Worm (Caenorhabditis elegans) whole organism, mixed stage, embryonic: ENCODE measurements around the gene D1053.4.
A peak's percentile ranks its signal among the peaks of the same experiment; 100 is the strongest.

Source experiments
- blmp-1 ChIP-seq: fragments of 150-350 bp; optimal IDR thresholded peaks from 2 replicates; lab custom pipeline; 2014; ENCODE audit warnings: missing biosample characterization, missing genetic modification characterization
- ceh-39 ChIP-seq: fragments of 150-350 bp; optimal IDR thresholded peaks from 2 replicates; lab custom pipeline; 2014; ENCODE audit warnings: missing biosample characterization, missing genetic modification characterization
- ceh-43 ChIP-seq: fragments of 200-800 bp; sonication (Bioruptor generic); optimal IDR thresholded peaks from 2 replicates; lab custom pipeline; 2018; ENCODE audit warnings: mild to moderate bottlenecking, missing genetic modification characterization, moderate library complexity, missing compliant biosample characterization
- ceh-83 ChIP-seq: fragments of 200-800 bp; sonication (Bioruptor generic); optimal IDR thresholded peaks from 2 replicates; lab custom pipeline; 2018; ENCODE audit warnings: mild to moderate bottlenecking, missing genetic modification characterization, missing compliant biosample characterization
- cnd-1 ChIP-seq: fragments of 200-800 bp; sonication (Bioruptor generic); optimal IDR thresholded peaks from 2 replicates; lab custom pipeline; 2018; ENCODE audit warnings: mild to moderate bottlenecking, missing genetic modification characterization, missing compliant biosample characterization
- drap-1 ChIP-seq: fragments of 200-800 bp; sonication (Bioruptor generic); optimal IDR thresholded peaks from 3 replicates; lab custom pipeline; 2018; ENCODE audit warnings: mild to moderate bottlenecking, missing genetic modification characterization, missing compliant biosample characterization
- elt-1 ChIP-seq: sonication (generic microtip); optimal IDR thresholded peaks from 2 replicates; lab custom pipeline; 2017; ENCODE audit warnings: missing genetic modification characterization, mild to moderate bottlenecking, missing compliant biosample characterization, antibody characterized with exemption, moderate library complexity, borderline replicate concordance; ENCODE audit not compliant: insufficient read depth
- flh-1 ChIP-seq: fragments of 200-800 bp; sonication (Bioruptor generic); optimal IDR thresholded peaks from 2 replicates; lab custom pipeline; 2018; ENCODE audit warnings: mild to moderate bottlenecking, missing genetic modification characterization, moderate library complexity, missing compliant biosample characterization
- ham-2 ChIP-seq: fragments of 200-800 bp; sonication (Bioruptor generic); optimal IDR thresholded peaks from 2 replicates; lab custom pipeline; 2018; ENCODE audit warnings: mild to moderate bottlenecking, missing genetic modification characterization, missing compliant biosample characterization
- hlh-1 ChIP-seq: fragments of 150-350 bp; optimal IDR thresholded peaks from 2 replicates; lab custom pipeline; 2014; ENCODE audit warnings: missing biosample characterization, missing genetic modification reagents, missing genetic modification characterization
- lin-13 ChIP-seq: fragments of 150-350 bp; optimal IDR thresholded peaks from 2 replicates; lab custom pipeline; 2014; ENCODE audit warnings: missing biosample characterization, missing genetic modification characterization
- lin-32 ChIP-seq: fragments of 200-800 bp; sonication (Bioruptor generic); optimal IDR thresholded peaks from 2 replicates; lab custom pipeline; 2018; ENCODE audit warnings: mild to moderate bottlenecking, missing genetic modification characterization, missing compliant biosample characterization
- lsy-2 ChIP-seq: fragments of 150-350 bp; optimal IDR thresholded peaks from 2 replicates; lab custom pipeline; 2014; ENCODE audit warnings: missing biosample characterization, missing genetic modification characterization
- mab-5 ChIP-seq: fragments of 150-350 bp; optimal IDR thresholded peaks from 2 replicates; lab custom pipeline; 2014; ENCODE audit warnings: missing biosample characterization, missing genetic modification characterization
- mep-1 ChIP-seq: fragments of 150-350 bp; optimal IDR thresholded peaks from 2 replicates; lab custom pipeline; 2017; ENCODE audit warnings: missing biosample characterization, missing genetic modification reagents, missing genetic modification characterization, inconsistent platforms
- nhr-12 ChIP-seq: fragments of 150-350 bp; optimal IDR thresholded peaks from 2 replicates; lab custom pipeline; 2014; ENCODE audit warnings: missing biosample characterization, missing genetic modification characterization
- nhr-2 ChIP-seq: fragments of 150-350 bp; optimal IDR thresholded peaks from 2 replicates; lab custom pipeline; 2014; ENCODE audit warnings: missing biosample characterization, missing genetic modification characterization
- nhr-237 ChIP-seq: fragments of 150-350 bp; optimal IDR thresholded peaks from 2 replicates; lab custom pipeline; 2014; ENCODE audit warnings: missing biosample characterization, missing genetic modification characterization
- nhr-76 ChIP-seq: sonication (generic microtip); optimal IDR thresholded peaks from 2 replicates; lab custom pipeline; 2017; ENCODE audit warnings: missing biosample characterization, missing genetic modification characterization
- pha-4 ChIP-seq: fragments of 150-350 bp; optimal IDR thresholded peaks from 2 replicates; lab custom pipeline; 2018; ENCODE audit warnings: missing biosample characterization, missing genetic modification reagents, missing genetic modification characterization
- sem-2 ChIP-seq: fragments of 200-800 bp; sonication (Bioruptor generic); optimal IDR thresholded peaks from 2 replicates; lab custom pipeline; 2018; ENCODE audit warnings: mild to moderate bottlenecking, missing genetic modification characterization, missing compliant biosample characterization
- snpc-4 ChIP-seq: fragments of 150-350 bp; optimal IDR thresholded peaks from 2 replicates; lab custom pipeline; 2014; ENCODE audit warnings: missing biosample characterization, missing genetic modification characterization
- tbx-8 ChIP-seq: fragments of 200-800 bp; sonication (Bioruptor generic); optimal IDR thresholded peaks from 2 replicates; lab custom pipeline; 2018; ENCODE audit warnings: mild to moderate bottlenecking, missing genetic modification characterization, moderate library complexity, missing compliant biosample characterization
- unc-39 ChIP-seq: fragments of 150-350 bp; optimal IDR thresholded peaks from 2 replicates; lab custom pipeline; 2014; ENCODE audit warnings: missing biosample characterization, missing genetic modification characterization
- unc-62 ChIP-seq: fragments of 150-350 bp; optimal IDR thresholded peaks from 2 replicates; lab custom pipeline; 2014; ENCODE audit warnings: missing biosample characterization, missing genetic modification reagents, missing genetic modification characterization
- zip-8 ChIP-seq: fragments of 150-350 bp; optimal IDR thresholded peaks from 2 replicates; lab custom pipeline; 2014; ENCODE audit warnings: missing biosample characterization, missing genetic modification characterization
- ztf-11 ChIP-seq: fragments of 150-350 bp; optimal IDR thresholded peaks from 2 replicates; lab custom pipeline; 2014; ENCODE audit warnings: missing biosample characterization, missing genetic modification characterization

D1053.4 gene

DNA sequence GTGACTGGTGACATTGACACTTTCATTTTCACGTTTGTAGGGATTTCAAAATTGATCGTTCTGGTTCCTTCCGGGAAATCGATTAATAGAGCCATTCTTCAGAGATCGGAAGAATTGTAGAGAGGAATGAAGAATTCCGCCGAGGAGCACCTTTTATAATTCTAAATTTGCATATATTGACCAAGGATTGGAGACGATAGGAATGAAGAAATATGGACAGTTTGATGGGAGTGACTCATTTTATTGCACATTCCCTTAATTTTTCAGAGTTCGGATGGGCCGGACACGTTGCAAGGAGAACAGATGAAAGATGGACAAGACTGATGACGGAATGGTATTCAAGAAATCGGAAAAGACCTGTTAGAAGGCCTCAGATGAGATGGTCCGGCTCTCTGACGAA, 23.3 kb downstream of the D1053.4 start, which contains the start of gene C44C10.15:
Gene C44C10.15 (minus strand): TSS at position 101 of the 400 bp plus-strand sequence.
- no peak for TF ChIP-seq ham-2 (GFP tag; lab: Kevin White, UChicago)

DNA sequence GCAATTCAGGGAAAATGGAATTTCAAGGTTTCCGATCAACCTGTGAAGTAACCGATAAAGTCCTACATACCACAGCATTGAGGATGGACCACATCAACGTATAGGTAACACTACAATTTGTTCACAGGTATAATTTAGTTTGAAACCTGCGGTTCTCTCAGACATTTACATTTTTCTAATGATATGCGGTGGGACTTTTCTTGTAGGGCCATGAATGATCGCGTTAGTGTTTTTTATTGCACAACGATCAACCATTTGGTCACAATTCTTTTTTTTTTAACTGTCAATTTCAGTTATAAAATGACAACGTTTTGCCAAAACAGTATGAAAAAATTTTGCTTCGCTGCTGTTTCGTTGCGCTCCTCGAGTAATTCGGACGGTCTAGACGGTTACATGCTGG, 26.9 kb downstream of the D1053.4 start, which contains the start of gene C44C10.12:
Gene C44C10.12 (plus strand): TSS at position 301 of the 400 bp plus-strand sequence.
- TF ChIP-seq nhr-2 (no peak), unc-62 (no peak), zip-8 (tag; lab: Kevin White, UChicago) (no peak), ceh-39 (tag; lab: Kevin White, UChicago) (no peak), pha-4 (tag; lab: Kevin White, UChicago) (no peak), drap-1 (no peak), flh-1 (GFP tag; lab: Kevin White, UChicago) (no peak), lsy-2 (no peak), mab-5 (tag; lab: Kevin White, UChicago) (no peak), snpc-4 (tag; lab: Kevin White, UChicago) (no peak), sem-2 (no peak), cnd-1 (no peak), lin-32 (no peak), nhr-76 (tag; lab: Kevin White, UChicago) (no peak), elt-1 (no peak), blmp-1 (no peak), ceh-43 (GFP tag; lab: Kevin White, UChicago) (no peak)
- TF ChIP-seq, all 35 proteins: peak for 0

DNA sequence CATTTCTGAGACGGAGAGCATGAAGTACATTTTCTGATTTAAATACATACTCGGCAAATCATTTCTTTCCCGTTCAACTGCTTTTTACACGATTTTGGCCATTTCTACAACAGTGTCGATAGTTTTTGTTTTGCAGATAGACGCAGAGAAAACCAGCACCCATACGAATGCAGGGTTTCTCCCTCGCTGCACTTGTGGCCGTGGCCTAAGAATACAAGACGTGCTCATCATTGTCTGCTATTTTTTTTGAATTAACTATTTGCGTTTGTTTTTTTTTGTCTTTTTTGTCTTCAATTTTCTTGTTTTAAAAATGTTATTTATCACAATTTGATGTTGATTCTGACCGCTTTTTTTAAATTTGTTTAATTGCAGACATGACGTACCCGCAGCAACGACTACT, 30.5 kb downstream of the D1053.4 start, which contains the start of gene smcl-1:
Gene smcl-1 (plus strand): TSS at position 373 of the 400 bp plus-strand sequence.
- TF ChIP-seq mep-1 (tag; lab: Kevin White, UChicago) (peak; percentile 34), unc-62 (no peak), nhr-2 (peak; percentile 5), hlh-1 (tag; lab: Kevin White, UChicago) (peak; percentile 34)

DNA sequence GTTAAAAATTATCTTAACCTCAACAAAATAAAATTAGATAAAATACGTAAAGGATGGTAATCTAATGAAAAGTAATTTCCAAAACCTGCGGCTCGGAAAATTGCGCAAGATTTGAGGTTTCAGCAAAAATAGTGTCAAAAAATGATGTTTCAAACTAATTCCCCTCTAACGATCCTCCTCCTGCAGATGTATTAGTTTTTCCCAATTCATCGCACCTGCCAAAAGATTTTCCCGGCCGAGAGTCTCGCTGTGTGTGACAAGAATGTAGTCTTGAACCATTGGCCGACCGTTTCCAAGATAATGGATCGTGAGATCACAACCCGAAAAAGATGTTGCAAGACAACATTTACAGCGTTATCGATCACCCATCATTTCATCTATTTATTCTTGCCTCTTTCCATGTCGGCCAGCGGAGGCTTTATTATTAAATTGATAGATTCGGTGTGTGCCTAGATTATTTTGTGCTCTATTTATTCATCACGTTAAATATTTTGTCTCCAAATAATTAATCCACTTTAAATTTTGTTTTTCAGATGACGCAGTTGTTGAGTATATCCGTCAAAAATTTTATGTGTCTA, 33.5 kb downstream of the D1053.4 start, which contains the start of the genes C44C10.10 and C44C10.5:
Gene C44C10.10 (plus strand): TSS at position 301 of the 578 bp plus-strand sequence.
Gene C44C10.5 (plus strand): TSS at position 528 of the 578 bp plus-strand sequence.
- TF ChIP-seq elt-1 (peak; percentile 30), ceh-83 (GFP tag; lab: Kevin White, UChicago) (no peak), lin-13 (no peak), sem-2 (no peak), hlh-1 (tag; lab: Kevin White, UChicago) (no peak), zip-8 (tag; lab: Kevin White, UChicago) (no peak)

DNA sequence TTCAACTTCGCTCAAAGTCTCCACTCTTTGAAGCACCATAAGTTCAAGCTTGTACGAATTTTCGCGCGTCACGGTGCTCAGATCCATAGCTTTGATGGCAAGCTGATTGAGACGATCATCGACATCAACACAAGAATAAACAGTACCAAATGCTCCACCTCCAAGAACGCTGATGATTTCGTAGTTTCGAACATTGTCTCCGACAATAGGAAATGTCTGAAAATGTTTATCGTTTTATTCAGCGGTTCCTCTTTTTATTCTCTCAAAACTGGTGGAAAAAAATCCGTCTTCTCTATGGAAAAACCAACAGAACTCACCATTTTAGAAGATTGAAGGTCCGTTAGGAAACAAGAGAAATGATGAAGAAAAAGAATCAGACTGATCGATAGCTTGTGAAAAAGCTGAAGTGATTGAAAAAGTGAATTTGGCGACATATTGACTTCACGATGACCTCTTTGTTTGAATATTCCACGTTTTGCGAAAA, 35.7 kb downstream of the D1053.4 start, which contains the start of gene C44C10.7:
Gene C44C10.7 (minus strand): TSS at position 434 of the 484 bp plus-strand sequence.
- TF ChIP-seq flh-1 (GFP tag; lab: Kevin White, UChicago) (no peak), pha-4 (tag; lab: Kevin White, UChicago) (no peak), nhr-237 (tag; lab: Kevin White, UChicago) (no peak), lin-32 (no peak), ceh-43 (GFP tag; lab: Kevin White, UChicago) (no peak)

DNA sequence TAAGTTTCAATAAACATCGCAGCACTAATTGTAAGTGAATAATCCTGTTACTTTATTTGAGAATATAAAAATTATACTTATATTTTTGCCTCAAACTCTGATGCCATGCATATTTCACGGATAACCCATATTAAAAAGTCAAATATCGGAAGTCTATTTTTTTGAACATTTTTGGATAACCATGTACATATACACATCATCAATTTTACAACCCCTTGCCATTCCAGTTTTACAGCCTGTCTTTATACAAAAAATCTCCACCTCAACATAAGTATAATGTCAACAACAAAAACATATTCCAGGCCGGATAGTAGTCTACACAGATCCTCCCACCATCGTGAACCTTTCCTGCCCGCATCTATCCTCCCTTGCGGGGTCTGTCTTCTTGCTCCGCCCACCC, 39.3 kb downstream of the D1053.4 start, which contains the start of gene hnd-1:
Gene hnd-1 (plus strand): TSS at position 301 of the 400 bp plus-strand sequence.
- no peak for TF ChIP-seq nhr-76 (tag; lab: Kevin White, UChicago)
- TF ChIP-seq hlh-1 (tag; lab: Kevin White, UChicago), result no peak
- no peak for TF ChIP-seq tbx-8 (GFP tag; lab: Kevin White, UChicago)
- no peak for TF ChIP-seq nhr-12 (tag; lab: Kevin White, UChicago)
- TF ChIP-seq unc-62, result no peak
- TF ChIP-seq flh-1 (GFP tag; lab: Kevin White, UChicago), result no peak
- TF ChIP-seq lsy-2, result no peak
- no peak for TF ChIP-seq pha-4 (tag; lab: Kevin White, UChicago)
- TF ChIP-seq, all 35 proteins: peak for 0

DNA sequence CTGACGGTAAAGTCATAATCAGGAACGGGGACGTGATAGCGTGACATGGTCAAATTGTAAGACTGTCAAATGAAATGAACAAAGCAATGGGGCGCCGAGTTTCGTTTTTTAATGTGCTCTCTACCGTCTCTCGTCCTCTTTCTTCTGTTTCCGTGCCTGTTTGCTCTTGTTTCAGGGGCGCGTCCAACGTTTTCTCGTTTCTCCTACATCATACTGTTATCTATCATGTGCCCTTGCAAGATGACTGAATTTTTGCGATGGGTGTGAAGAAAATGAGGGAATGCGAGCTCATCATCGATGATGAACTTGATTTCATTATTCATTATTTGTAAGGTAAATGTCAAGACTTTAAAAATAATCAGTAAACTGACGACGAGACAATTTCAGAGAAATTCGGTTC, 42.7 kb downstream of the D1053.4 start, which contains the start of gene T04F8.7:
Gene T04F8.7 (minus strand): TSS at position 130 of the 400 bp plus-strand sequence.
- TF ChIP-seq pha-4 (tag; lab: Kevin White, UChicago) (no peak), unc-39 (tag; lab: Kevin White, UChicago) (no peak), ceh-43 (GFP tag; lab: Kevin White, UChicago) (no peak), ztf-11 (no peak)
